Worm (Caenorhabditis elegans) whole organism, L2 larva: ENCODE results near the gene trul-1.
A peak's percentile ranks its signal among the peaks of the same experiment; 100 is the strongest.

ENCODE experiments used
- ZK546.5 ChIP-seq: sonication (generic microtip); optimal IDR thresholded peaks from 2 replicates; lab custom pipeline; 2017; ENCODE audit warnings: missing biosample characterization, missing genetic modification characterization
- ama-1 ChIP-seq: fragments of 150-350 bp; optimal IDR thresholded peaks from 2 replicates; lab custom pipeline; 2018; ENCODE audit warnings: inconsistent platforms
- dmd-4 ChIP-seq: sonication (generic microtip); optimal IDR thresholded peaks from 2 replicates; lab custom pipeline; 2017; ENCODE audit warnings: missing biosample characterization, missing genetic modification characterization
- elt-3 ChIP-seq: sonication (generic microtip); optimal IDR thresholded peaks from 2 replicates; lab custom pipeline; 2017; ENCODE audit warnings: missing biosample characterization, missing genetic modification characterization
- fos-1 ChIP-seq: fragments of 150-350 bp; optimal IDR thresholded peaks from 2 replicates; lab custom pipeline; 2014; ENCODE audit warnings: missing biosample characterization, missing genetic modification characterization
- lin-13 ChIP-seq: fragments of 150-350 bp; optimal IDR thresholded peaks from 2 replicates; lab custom pipeline; 2014; ENCODE audit warnings: missing biosample characterization, missing genetic modification reagents, missing genetic modification characterization
- lsy-2 ChIP-seq, 2 experiments: fragments of 150-350 bp in 1 of 2; sonication (generic microtip) in 1 of 2; optimal IDR thresholded peaks; 2 replicates each; lab custom pipeline; 2014 to 2017; ENCODE audit warnings: missing biosample characterization in 2 of 2, missing genetic modification characterization in 2 of 2
- mdl-1 ChIP-seq, 2 experiments: fragments of 150-350 bp in 1 of 2; sonication (generic microtip) in 1 of 2; optimal IDR thresholded peaks; 2 replicates each; lab custom pipeline; 2017; ENCODE audit warnings: missing biosample characterization in 2 of 2, missing genetic modification characterization in 2 of 2
- nhr-12 ChIP-seq: fragments of 150-350 bp; optimal IDR thresholded peaks from 2 replicates; lab custom pipeline; 2014; ENCODE audit warnings: missing biosample characterization, missing genetic modification characterization
- nhr-6 ChIP-seq: fragments of 150-350 bp; optimal IDR thresholded peaks from 2 replicates; lab custom pipeline; 2014; ENCODE audit warnings: missing biosample characterization, missing genetic modification characterization
- nhr-77 ChIP-seq: fragments of 150-350 bp; optimal IDR thresholded peaks from 2 replicates; lab custom pipeline; 2014; ENCODE audit warnings: missing biosample characterization, missing genetic modification characterization
- snpc-4 ChIP-seq: fragments of 150-350 bp; optimal IDR thresholded peaks from 2 replicates; lab custom pipeline; 2014; ENCODE audit warnings: missing biosample characterization, missing genetic modification characterization
- ztf-11 ChIP-seq: sonication (generic microtip); optimal IDR thresholded peaks from 2 replicates; lab custom pipeline; 2017; ENCODE audit warnings: missing biosample characterization, missing genetic modification characterization

- TF ChIP-seq mdl-1 (tag; optimal IDR thresholded peaks at IDR 0.05; lab: Kevin White, UChicago) (no peak), lin-13 (GFP tag; lab: Kevin White, UChicago) (no peak), nhr-77 (no peak), ZK546.5 (no peak), nhr-6 (tag; lab: Kevin White, UChicago) (no peak), nhr-12 (no peak), snpc-4 (tag; lab: Kevin White, UChicago) (no peak), elt-3 (no peak), ama-1 (lab: Kevin White, UChicago) (no peak), fos-1 (tag; lab: Kevin White, UChicago) (peak; percentile 95), dmd-4 (tag; lab: Kevin White, UChicago) (no peak), lsy-2 (tag; optimal IDR thresholded peaks at IDR 0.05; lab: Kevin White, UChicago) (no peak), ztf-11 (tag; lab: Kevin White, UChicago) (no peak)
Observed at ce11 chrII:240043-240442, 42.3 kb downstream of the trul-1 start.
